Fruit fly (Drosophila melanogaster) whole organism, pupa: Measurements from ENCODE around the gene Ogdh.

Source experiments
- CG13204 ChIP-seq: fragments of 200-800 bp; sonication (Bioruptor generic); optimal IDR thresholded peaks from 2 replicates; lab custom pipeline; 2018; ENCODE audit warnings: missing biosample characterization, mild to moderate bottlenecking, missing genetic modification characterization, moderate library complexity
- CG14655 ChIP-seq: fragments of 200-800 bp; sonication (Bioruptor generic); optimal IDR thresholded peaks from 3 replicates; lab custom pipeline; 2017; ENCODE audit warnings: mild to moderate bottlenecking, missing biosample characterization, missing genetic modification reagents, missing genetic modification characterization
- CG15710 ChIP-seq: fragments of 200-800 bp; sonication (Bioruptor generic); optimal IDR thresholded peaks from 2 replicates; lab custom pipeline; 2018; ENCODE audit warnings: missing biosample characterization, mild to moderate bottlenecking, missing genetic modification characterization, moderate library complexity
- CG32121 ChIP-seq: fragments of 200-800 bp; sonication (Bioruptor generic); IDR thresholded peaks from 2 replicates; pipeline ENCODE4 v1.3.6; 2022; ENCODE audit warnings: missing biosample characterization, missing genetic modification characterization
- CG4496 ChIP-seq: fragments of 200-800 bp; sonication (Bioruptor generic); IDR thresholded peaks from 3 replicates; pipeline ENCODE4 v1.3.6; 2022; ENCODE audit warnings: missing biosample characterization, missing genetic modification characterization
- CG8159 ChIP-seq: fragments of 200-800 bp; sonication (Bioruptor generic); optimal IDR thresholded peaks from 3 replicates; lab custom pipeline; 2018; ENCODE audit warnings: missing biosample characterization, mild to moderate bottlenecking, missing genetic modification characterization, moderate library complexity
- CG8301 ChIP-seq: fragments of 200-800 bp; sonication (Bioruptor generic); optimal IDR thresholded peaks from 2 replicates; lab custom pipeline; 2018; ENCODE audit warnings: missing biosample characterization, mild to moderate bottlenecking, missing genetic modification characterization
- EcR ChIP-seq: fragments of 200-800 bp; sonication (Bioruptor generic); optimal IDR thresholded peaks from 3 replicates; lab custom pipeline; 2019; ENCODE audit warnings: missing biosample characterization, missing genetic modification characterization, mild to moderate bottlenecking, moderate library complexity, missing genetic modification reagents
- Ets98B ChIP-seq: fragments of 200-800 bp; sonication (Bioruptor generic); IDR thresholded peaks from 2 replicates; pipeline ENCODE4 v1.3.6; 2022; ENCODE audit warnings: missing biosample characterization, missing genetic modification characterization
- Pif1A ChIP-seq: fragments of 200-800 bp; sonication (Bioruptor generic); optimal IDR thresholded peaks from 3 replicates; lab custom pipeline; 2016; ENCODE audit warnings: missing biosample characterization, missing genetic modification characterization
- Pif1B ChIP-seq: fragments of 200-800 bp; sonication (Bioruptor generic); optimal IDR thresholded peaks from 3 replicates; lab custom pipeline; 2016; ENCODE audit warnings: missing biosample characterization, missing genetic modification characterization
- Snoo ChIP-seq: fragments of 200-800 bp; sonication (Bioruptor generic); optimal IDR thresholded peaks from 3 replicates; lab custom pipeline; 2017; ENCODE audit warnings: missing biosample characterization, mild to moderate bottlenecking, missing genetic modification characterization, inconsistent platforms
- fd96Ca ChIP-seq: fragments of 200-800 bp; sonication (Bioruptor generic); IDR thresholded peaks from 3 replicates; pipeline ENCODE4 v1.3.6; 2022; ENCODE audit warnings: missing biosample characterization, missing genetic modification characterization
- gl ChIP-seq: fragments of 200-800 bp; sonication (Bioruptor generic); optimal IDR thresholded peaks from 2 replicates; lab custom pipeline; 2018; ENCODE audit warnings: missing biosample characterization, mild to moderate bottlenecking, missing genetic modification characterization

DNA sequence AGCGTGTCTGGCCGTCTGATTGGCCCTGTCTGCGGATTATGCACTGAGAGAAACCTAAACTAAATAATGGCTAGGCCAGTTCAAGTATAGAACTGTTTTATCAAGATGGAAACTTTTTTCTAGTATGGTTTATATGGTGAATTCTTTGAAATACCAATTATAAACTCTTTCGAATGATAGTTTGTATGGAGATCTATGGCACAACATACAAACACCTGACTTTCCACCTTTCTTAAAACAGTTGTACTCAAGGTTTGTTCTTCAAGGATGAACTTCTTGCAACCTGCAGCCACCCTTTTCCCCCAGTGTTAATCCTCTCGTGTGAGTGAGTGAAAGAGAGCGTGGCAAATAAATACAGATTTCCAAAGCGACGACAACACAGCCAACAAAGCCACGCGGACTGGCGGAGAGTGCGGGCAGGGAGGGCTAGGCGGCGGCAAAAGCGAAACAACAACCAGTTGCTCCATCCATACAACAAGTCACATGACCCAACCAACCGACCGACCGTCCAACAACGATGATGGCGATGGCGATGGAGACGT lies 49.7 kb downstream of the Ogdh start:
- TF ChIP-seq CG8301 (tag; lab: Kevin White, UChicago) = peak; percentile 85
- peak; percentile 96 for TF ChIP-seq CG15710 (tag; lab: Kevin White, UChicago)
- peak; percentile 71 for TF ChIP-seq Ets98B (GFP tag; lab: Robert Waterston, UW)
- peak; percentile 84 for TF ChIP-seq Pif1A (GFP tag; lab: Kevin White, UChicago)
- TF ChIP-seq fd96Ca (GFP tag; lab: Robert Waterston, UW) = peak; percentile 85
- peak; percentile 84 for TF ChIP-seq Snoo (tag; lab: Kevin White, UChicago)
- TF ChIP-seq CG13204 (GFP tag; lab: Kevin White, UChicago) = peak; percentile 90
- peak; percentile 70 for TF ChIP-seq gl (tag; lab: Kevin White, UChicago)
- TF ChIP-seq CG8159 (tag; lab: Kevin White, UChicago) = peak; percentile 97
- peak; percentile 85 for TF ChIP-seq CG32121 (GFP tag; lab: Robert Waterston, UW)
- TF ChIP-seq EcR = peak; percentile 76
- TF ChIP-seq Pif1B (GFP tag; lab: Kevin White, UChicago) = peak; percentile 84
- TF ChIP-seq CG14655 (GFP tag; lab: Kevin White, UChicago) = peak; percentile 89
- peak; percentile 88 for TF ChIP-seq CG4496 (GFP tag; lab: Robert Waterston, UW)
